Fruit fly (Drosophila melanogaster) S2 (cell line): ENCODE results near the gene Sfp96F.

Experiments used
- CG8478 ChIP-seq: fragments of >200 bp; optimal IDR thresholded peaks from 2 replicates; lab custom pipeline; 2018
- CTCF ChIP-seq, 2 experiments: fragments of >200 bp; optimal IDR thresholded peaks; 2 replicates each; lab custom pipeline; 2018

- TF ChIP-seq CTCF (optimal IDR thresholded peaks at IDR 0.05; lab: Kevin White, UChicago) (no peak), CG8478 (lab: Kevin White, UChicago) (no peak)
These were observed at the start of gene Sfp96F for dm6 chr3R:25830128-25830527.
